Worm (Caenorhabditis elegans) whole organism, L2 larva: ENCODE measurements around the gene ckb-3.

ENCODE experiments used
- ZK546.5 ChIP-seq: sonication (generic microtip); optimal IDR thresholded peaks from 2 replicates; lab custom pipeline; 2017; ENCODE audit warnings: missing biosample characterization, missing genetic modification characterization
- aly-2 ChIP-seq: fragments of 150-350 bp; optimal IDR thresholded peaks from 2 replicates; lab custom pipeline; 2014; ENCODE audit warnings: missing biosample characterization, missing genetic modification characterization
- lsy-2 ChIP-seq, 2 experiments: fragments of 150-350 bp in 1 of 2; sonication (generic microtip) in 1 of 2; optimal IDR thresholded peaks; 2 replicates each; lab custom pipeline; 2014 to 2017; ENCODE audit warnings: missing biosample characterization in 2 of 2, missing genetic modification characterization in 2 of 2
- mab-5 ChIP-seq: fragments of 150-350 bp; optimal IDR thresholded peaks from 2 replicates; lab custom pipeline; 2014; ENCODE audit warnings: missing biosample characterization, missing genetic modification characterization
- nhr-21 ChIP-seq: fragments of 150-350 bp; optimal IDR thresholded peaks from 2 replicates; lab custom pipeline; 2014; ENCODE audit warnings: missing biosample characterization, missing genetic modification characterization
- nhr-237 ChIP-seq: fragments of 150-350 bp; optimal IDR thresholded peaks from 2 replicates; lab custom pipeline; 2014; ENCODE audit warnings: missing biosample characterization, missing genetic modification characterization
- nhr-25 ChIP-seq: fragments of 150-350 bp; sonication (generic microtip); optimal IDR thresholded peaks from 3 replicates; lab custom pipeline; 2014; ENCODE audit warnings: missing biosample characterization, missing genetic modification characterization
- unc-62 ChIP-seq: fragments of 150-350 bp; optimal IDR thresholded peaks from 2 replicates; lab custom pipeline; 2014; ENCODE audit warnings: missing biosample characterization, missing genetic modification reagents, missing genetic modification characterization

- TF ChIP-seq nhr-237: no peak
- TF ChIP-seq aly-2 (tag; lab: Kevin White, UChicago): no peak
- TF ChIP-seq nhr-21 (tag; lab: Kevin White, UChicago): no peak
- TF ChIP-seq ZK546.5: no peak
- TF ChIP-seq mab-5 (tag; lab: Kevin White, UChicago): no peak
- no peak for TF ChIP-seq nhr-25 (tag; lab: Kevin White, UChicago)
- no peak for TF ChIP-seq unc-62 (GFP tag; lab: Kevin White, UChicago)
- TF ChIP-seq lsy-2 (tag; optimal IDR thresholded peaks at IDR 0.05; lab: Kevin White, UChicago): no peak
Measured at ce11 chrIII:4380835-4381234, 10.2 kb downstream of the ckb-3 start.
